Worm (Caenorhabditis elegans) whole organism, L4 larva: ENCODE results near the gene C39E6.2.

Source experiments
- ces-1 ChIP-seq: fragments of 150-350 bp; sonication (generic microtip); optimal IDR thresholded peaks from 4 replicates; lab custom pipeline; 2014; ENCODE audit warnings: missing biosample characterization, missing genetic modification reagents, missing genetic modification characterization
- lin-39 ChIP-seq: fragments of 150-350 bp; optimal IDR thresholded peaks from 2 replicates; lab custom pipeline; 2014; ENCODE audit warnings: missing biosample characterization, missing genetic modification reagents, missing genetic modification characterization
- mes-2 ChIP-seq: sonication (generic microtip); optimal IDR thresholded peaks from 2 replicates; lab custom pipeline; 2016; ENCODE audit warnings: missing genotype, mild to moderate bottlenecking, missing genetic modification characterization, missing compliant biosample characterization; ENCODE audit not compliant: poor library complexity, severe bottlenecking
- nhr-76 ChIP-seq: fragments of 150-350 bp; optimal IDR thresholded peaks from 2 replicates; lab custom pipeline; 2014; ENCODE audit warnings: missing biosample characterization, missing genetic modification characterization

- TF ChIP-seq nhr-76 (tag; lab: Kevin White, UChicago) = no peak
- TF ChIP-seq mes-2 (tag; lab: Kevin White, UChicago) = no peak
- TF ChIP-seq lin-39 (tag; lab: Kevin White, UChicago) = no peak
- no peak for TF ChIP-seq ces-1
Observed at ce11 chrX:4759718-4760117, 4.8 kb upstream of the C39E6.2 start.
